Worm (Caenorhabditis elegans): Measurements from ENCODE around the gene C26B2.7.

- TF ChIP-seq aly-1 (tag; optimal IDR thresholded peaks at IDR 0.05) (no peak), pes-1 (GFP tag; IDR thresholded peaks at IDR 0.05) (no peak), B0310.2 (tag; optimal IDR thresholded peaks at IDR 0.05) (no peak), ets-7 (tag; optimal IDR thresholded peaks at IDR 0.05) (no peak), tra-4 (tag; optimal IDR thresholded peaks at IDR 0.05) (no peak), hmg-4 (GFP tag; optimal IDR thresholded peaks at IDR 0.05) (no peak), sea-1 (GFP tag; conservative IDR thresholded peaks at IDR 0.05) (no peak), ama-1 (optimal IDR thresholded peaks at IDR 0.05) (no peak), tbx-37 (GFP tag; conservative IDR thresholded peaks at IDR 0.05) (no peak), tbx-11 (GFP tag; IDR thresholded peaks at IDR 0.05) (no peak), scrt-1 (GFP tag; IDR thresholded peaks at IDR 0.05) (no peak), hmbx-1 (tag; optimal IDR thresholded peaks at IDR 0.05) (no peak), flt-1 (GFP tag; IDR thresholded peaks at IDR 0.05) (no peak)
Observed at ce11 chrIV:7987083-7987482, 29.0 kb upstream of the C26B2.7 start, which contains the start of gene mec-17.

All from whole organism, early embryonic.